Fruit fly (Drosophila melanogaster) S2 (cell line): ENCODE measurements around the gene Gs2.

Experiments
- CG8478 ChIP-seq: fragments of >200 bp; optimal IDR thresholded peaks from 2 replicates; lab custom pipeline; 2018
- CTCF ChIP-seq, 2 experiments: fragments of >200 bp; optimal IDR thresholded peaks; 2 replicates each; lab custom pipeline; 2018

Gene Gs2

DNA sequence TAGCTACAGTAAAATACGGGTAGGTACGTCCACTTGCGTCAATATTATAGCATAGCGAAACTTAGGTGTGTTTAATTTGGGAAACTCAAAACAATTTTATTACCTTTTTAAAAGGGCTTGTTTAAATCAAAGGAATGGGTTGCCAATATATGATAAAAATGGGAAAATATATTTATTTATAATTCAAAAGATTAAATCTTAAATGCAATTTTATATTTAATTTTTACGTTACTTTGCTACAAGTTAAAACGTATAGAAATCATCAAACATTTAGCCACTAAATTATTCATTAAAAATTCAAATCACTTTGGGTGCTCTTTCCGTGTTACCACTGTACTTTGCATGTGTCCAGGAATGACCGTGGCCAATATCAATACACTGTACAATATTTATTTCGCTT, 18.3 kb downstream of the Gs2 start:
- TF ChIP-seq CTCF (optimal IDR thresholded peaks at IDR 0.05; lab: Kevin White, UChicago) (no peak), CG8478 (lab: Kevin White, UChicago) (no peak)

DNA sequence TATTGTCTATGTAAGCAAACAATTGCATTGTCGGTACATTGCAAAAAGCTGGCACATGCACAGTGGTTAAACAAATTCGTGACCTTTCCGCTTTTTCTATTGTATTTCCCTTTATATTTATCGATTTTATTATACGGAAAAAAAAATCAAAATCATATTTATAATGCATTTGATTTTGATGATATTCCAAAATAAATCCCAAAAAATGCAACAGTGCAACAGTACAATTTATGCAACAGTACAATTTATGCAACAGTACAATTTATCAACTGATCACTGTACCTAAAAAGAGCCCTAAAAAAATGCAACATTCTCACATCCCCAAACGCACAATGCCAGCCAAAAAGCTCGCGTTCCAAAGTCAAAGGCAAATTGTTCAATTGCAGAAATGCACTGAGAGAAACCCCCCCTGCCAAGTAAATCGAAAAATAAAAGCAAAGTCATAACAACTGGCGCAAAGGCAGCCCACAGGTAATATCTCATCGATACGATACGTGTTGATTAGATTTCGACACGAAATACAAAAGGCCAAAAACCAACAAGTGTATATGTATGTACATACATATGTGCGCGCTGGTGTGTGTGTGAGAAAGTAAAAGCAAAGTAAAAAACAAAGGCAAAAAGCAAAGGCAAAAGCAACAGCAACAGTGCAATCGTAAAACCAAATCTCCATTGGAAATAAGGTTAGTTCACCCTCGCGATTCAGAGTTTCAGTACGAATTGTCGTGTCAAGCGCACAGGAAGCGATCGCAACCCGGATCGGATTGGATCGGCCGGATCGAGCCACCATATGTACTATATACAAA, 19.4 kb downstream of the Gs2 start, which contains the start of gene Sk1:
Gene Sk1 (plus strand): TSS at position 711 of the 806 bp plus-strand sequence.
- TF ChIP-seq CTCF (optimal IDR thresholded peaks at IDR 0.05; lab: Kevin White, UChicago) (no peak), CG8478 (lab: Kevin White, UChicago) (no peak)

DNA sequence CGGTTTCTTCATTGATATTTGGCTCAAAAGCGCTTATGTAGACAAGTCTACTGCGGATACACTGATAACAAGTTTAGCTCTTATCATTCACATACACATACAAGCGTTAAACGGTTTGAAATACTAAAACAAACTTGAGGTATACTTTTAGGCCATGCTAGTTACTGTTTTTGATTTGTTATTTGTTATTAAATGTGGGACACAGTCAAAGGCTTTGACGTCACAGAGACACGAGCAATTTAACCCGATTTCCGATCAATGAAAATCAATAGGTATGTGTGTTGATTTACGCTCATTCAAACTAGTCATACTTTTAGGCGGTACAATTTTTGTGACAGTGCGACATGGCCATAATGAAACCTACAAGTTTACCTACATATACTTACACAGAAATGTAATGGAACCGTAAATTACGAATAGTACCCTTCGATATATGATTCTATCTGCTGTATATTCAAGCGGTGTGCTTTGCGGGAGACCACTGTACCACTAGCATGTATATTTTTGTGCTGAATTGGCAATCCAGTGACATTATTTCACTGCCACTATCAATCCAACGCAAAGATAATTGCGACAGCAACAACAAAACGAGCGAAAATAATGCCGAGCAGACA, 24.3 kb downstream of the Gs2 start:
- TF ChIP-seq CG8478 (lab: Kevin White, UChicago) (no peak), CTCF (optimal IDR thresholded peaks at IDR 0.05; lab: Kevin White, UChicago) (no peak)

DNA sequence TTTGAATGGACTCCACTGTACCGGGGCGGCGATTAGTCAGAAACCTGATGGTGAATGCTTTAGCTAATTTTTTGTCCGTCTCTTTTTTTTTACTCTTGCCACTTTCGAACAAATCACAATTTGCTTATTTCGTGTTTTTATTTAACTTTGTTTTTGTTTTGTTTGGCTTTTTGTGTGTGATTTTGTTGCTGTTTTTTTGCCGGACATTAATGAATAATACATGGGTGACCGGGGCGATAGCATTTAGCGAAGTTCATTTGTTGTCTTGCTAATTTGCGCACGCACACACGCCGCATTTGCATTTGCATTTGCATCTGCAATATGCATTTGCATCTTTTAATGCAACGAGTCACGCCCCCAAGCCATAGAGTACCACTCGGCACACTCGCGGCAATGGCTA, 26.0 kb downstream of the Gs2 start:
- TF ChIP-seq CTCF (optimal IDR thresholded peaks at IDR 0.05; lab: Kevin White, UChicago) (no peak), CG8478 (lab: Kevin White, UChicago) (no peak)

- TF ChIP-seq CG8478 (lab: Kevin White, UChicago) (no peak), CTCF (optimal IDR thresholded peaks at IDR 0.05; lab: Kevin White, UChicago) (no peak)
Measured at dm6 chrX:11449476-11450119, 27.0 kb downstream of the Gs2 start.

- TF ChIP-seq CTCF (optimal IDR thresholded peaks at IDR 0.05; lab: Kevin White, UChicago) (no peak), CG8478 (lab: Kevin White, UChicago) (no peak)
Measured at dm6 chrX:11450406-11450805, 27.8 kb downstream of the Gs2 start.

DNA sequence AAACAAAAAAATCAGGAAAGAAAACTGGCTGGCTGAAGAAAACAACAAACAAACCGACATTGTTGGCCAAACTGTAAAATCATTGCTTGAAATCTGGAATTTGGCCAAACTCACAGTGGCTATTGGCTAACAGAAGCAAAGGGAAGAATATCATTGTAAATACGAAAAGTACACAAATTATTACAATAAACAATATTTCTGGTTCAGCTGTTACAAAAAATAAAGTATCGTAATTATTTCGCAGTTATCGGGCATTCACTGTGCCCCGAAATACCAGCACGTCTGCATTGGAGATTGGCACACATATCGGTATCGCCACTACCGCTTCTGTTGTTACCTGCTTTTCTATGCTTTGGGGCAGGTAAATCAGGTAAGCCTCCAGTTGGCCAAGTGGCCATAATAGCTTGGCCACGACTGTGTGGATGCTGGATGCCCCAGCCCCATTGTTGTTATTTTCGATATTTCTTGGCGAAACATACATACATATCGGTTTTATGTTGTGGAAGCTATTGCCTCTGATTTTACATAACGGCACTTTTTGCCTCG, 28.5 kb downstream of the Gs2 start:
- TF ChIP-seq CG8478 (lab: Kevin White, UChicago), result no peak
- no peak for TF ChIP-seq CTCF (optimal IDR thresholded peaks at IDR 0.05; lab: Kevin White, UChicago)

DNA sequence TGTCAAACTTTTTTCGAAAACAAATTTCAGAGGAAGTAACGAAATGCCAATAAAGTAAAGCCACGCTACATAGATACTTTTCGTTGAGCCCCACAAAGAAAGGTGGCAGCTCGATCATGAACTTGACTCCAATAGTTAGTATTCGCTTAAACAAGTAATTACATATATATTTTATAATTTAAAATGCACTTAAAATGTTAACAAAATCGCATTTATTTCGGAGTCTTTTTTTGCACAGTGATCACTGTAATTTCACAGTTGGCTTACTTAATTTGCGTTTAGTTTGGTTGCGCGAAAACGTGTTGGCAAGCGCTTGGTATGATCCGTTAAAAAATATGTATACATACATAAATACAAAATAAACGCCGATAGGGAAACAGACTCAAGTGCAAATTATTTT, 29.0 kb downstream of the Gs2 start:
- TF ChIP-seq CTCF (optimal IDR thresholded peaks at IDR 0.05; lab: Kevin White, UChicago), result no peak
- no peak for TF ChIP-seq CG8478 (lab: Kevin White, UChicago)

DNA sequence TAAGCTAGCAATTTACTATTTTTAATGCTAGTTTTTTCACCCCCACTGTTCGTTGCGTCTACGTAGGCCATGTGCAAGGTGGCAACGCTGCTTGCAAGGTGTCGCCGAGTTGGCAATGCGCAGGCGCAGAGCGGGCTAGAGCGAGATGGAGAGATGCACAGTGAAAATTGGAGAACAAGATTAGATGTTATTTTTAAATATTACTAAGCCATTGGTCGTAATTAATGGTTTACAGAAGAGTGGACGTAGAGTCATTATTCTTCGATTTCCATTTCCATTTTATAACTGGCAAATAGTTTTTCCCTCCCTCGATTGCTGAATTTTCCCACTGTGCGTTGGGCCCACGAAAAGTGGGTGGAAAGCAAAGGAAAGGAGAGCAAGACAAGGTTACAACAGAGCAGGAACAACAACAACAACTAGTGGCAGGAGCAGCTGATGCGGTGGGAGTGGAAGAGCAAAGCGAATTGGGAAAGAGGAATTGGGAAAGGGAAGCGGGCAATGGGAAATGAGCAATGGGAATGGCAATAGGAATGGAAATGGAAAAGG, 30.3 kb downstream of the Gs2 start:
- no peak for TF ChIP-seq CG8478 (lab: Kevin White, UChicago)
- TF ChIP-seq CTCF (optimal IDR thresholded peaks at IDR 0.05; lab: Kevin White, UChicago), result no peak

DNA sequence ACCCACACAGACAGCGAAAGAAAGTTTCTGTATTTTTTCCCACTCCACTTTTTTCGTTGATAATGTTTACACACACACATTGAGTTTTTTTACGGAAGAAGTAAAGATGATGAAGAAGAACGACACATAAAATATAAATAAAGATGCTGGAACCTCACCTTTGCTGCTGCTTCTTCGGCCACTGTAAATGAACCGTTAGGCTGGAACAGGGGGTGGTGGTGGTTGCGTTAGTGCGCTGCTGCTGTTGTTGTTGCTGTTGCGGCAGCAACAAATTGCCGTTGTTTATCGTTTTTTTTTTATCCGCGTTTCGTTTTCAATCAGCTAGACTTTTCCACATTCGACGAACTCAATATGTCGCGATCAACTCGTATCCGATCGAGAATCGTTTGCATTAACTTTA, 31.0 kb downstream of the Gs2 start:
- no peak for TF ChIP-seq CTCF (optimal IDR thresholded peaks at IDR 0.05; lab: Kevin White, UChicago)

DNA sequence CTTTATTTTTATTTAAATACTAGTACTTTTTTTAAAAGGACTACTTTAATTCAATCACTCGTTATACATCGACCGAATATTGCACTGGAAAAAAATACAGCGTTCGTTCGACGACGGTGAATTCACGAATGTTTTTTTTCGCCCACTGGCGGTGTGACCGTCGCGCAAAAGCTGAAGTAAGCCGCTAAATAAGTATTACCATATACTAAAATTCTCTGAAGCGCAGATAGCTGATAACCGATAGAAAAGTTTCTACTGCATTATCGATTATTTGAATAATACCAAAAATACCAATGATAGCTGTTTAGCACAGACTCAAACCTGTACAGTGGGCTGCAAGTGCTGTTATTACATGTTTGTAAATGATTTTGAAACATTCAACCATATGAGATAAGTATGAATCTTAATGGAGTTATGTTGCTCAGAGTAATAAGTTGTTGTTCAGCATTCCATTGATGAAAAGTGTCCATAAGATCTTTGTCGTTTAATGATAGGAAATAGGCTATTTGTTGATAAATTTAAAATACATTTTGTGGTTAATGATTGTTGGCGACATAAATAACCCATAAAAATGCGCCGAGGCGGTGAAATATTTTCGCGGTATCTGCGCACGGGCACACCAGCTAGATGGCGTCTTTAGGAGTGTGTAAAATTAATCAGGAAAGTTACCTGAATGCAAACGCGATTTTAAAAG, 31.7 kb downstream of the Gs2 start, which contains the start of the genes Evi5 and HP5:
Gene Evi5 (minus strand): TSS at position 198 of the 694 bp plus-strand sequence.
Gene HP5 (plus strand): TSS at position 598 of the 694 bp plus-strand sequence.
- TF ChIP-seq CG8478 (lab: Kevin White, UChicago), result no peak
- TF ChIP-seq CTCF (optimal IDR thresholded peaks at IDR 0.05; lab: Kevin White, UChicago), result peak in 1 of 2 experiments; percentile 52

DNA sequence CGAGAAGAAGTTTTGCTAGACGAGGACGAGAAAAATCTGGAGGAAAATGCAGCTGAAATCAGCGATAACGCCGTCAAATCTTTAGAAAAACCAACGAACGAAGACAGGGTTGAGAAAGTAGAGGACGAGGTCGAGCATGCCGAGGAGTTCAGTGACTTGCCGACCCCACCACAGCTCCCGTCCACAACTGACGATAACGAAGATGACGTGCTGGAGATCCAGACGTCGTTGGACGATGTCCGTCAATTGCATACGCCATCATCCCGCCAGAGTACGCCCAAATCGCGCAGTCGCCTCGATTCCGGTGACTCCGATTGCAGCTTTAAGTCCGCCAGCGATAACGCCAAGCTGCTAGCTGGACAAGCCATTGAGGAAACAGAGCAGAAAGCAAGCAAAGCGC, 34.5 kb downstream of the Gs2 start:
- TF ChIP-seq CG8478 (lab: Kevin White, UChicago) (no peak), CTCF (optimal IDR thresholded peaks at IDR 0.05; lab: Kevin White, UChicago) (no peak)

dm6 chrX:11458912-11459836, 36.5 kb downstream of the Gs2 start, which contains the start of gene CG43155:
Gene CG43155, plus strand, starts transcription at chrX:11459786.
- TF ChIP-seq CG8478 (lab: Kevin White, UChicago), result no peak
- TF ChIP-seq CTCF (optimal IDR thresholded peaks at IDR 0.05; lab: Kevin White, UChicago), result peak in 1 of 2 experiments; percentile 4
